Fruit fly (Drosophila melanogaster): ENCODE measurements around the gene CG33783.

dm6 chr3R:10089171-10089664 is 22.6 kb downstream of the CG33783 start:
- no peak for TF ChIP-seq CTCF (optimal IDR thresholded peaks at IDR 0.05)
- no peak for TF ChIP-seq CG8478 (optimal IDR thresholded peaks at IDR 0.05)
